Worm (Caenorhabditis elegans): ENCODE results near the gene glb-12.

glb-12 gene

DNA sequence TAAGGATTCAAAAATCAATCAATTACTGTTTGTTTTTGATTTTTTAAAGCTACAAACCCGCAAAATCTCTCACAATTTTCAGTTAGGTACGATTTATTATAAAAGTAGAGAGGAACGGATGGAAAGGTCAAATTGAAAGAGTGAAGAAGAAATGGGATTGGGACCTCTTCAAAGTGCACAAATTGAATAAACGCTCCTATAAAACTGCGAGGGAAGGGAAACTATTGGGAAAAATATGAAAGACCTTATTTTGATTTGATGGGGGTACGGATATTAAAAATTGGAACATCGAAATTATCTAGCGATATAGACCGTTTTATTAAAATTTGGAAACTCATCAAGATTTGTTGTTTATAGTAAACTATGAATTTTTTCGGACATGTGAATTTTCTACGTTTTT lies 35.3 kb upstream of the glb-12 start:
- TF ChIP-seq ceh-6 (GFP tag; optimal IDR thresholded peaks at IDR 0.05): no peak
- TF ChIP-seq unc-42 (tag; optimal IDR thresholded peaks at IDR 0.05): peak; percentile 55
- no peak for TF ChIP-seq elt-4 (tag; optimal IDR thresholded peaks at IDR 0.05)
- TF ChIP-seq gmeb-2 (tag; optimal IDR thresholded peaks at IDR 0.05): no peak
- no peak for TF ChIP-seq pax-1 (tag; optimal IDR thresholded peaks at IDR 0.05)

DNA sequence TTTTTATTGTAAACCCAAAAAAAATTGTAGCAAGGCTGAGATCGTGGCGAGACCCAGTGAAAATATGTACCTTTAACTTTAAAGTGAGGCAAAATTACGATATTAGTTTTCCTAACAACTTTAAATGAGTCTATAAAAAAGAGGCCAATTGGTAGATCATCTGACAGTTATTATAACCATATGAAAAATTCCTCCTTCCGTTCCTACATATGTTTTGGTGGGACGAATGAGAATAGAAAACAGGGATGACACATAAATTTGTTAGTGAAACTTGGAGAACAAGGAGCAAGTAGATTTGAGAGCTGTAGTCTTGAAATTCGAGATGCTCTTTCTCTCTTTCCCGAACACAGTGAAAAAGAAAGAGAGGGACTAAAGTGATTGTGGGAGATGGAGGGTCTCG lies 33.8 kb upstream of the glb-12 start:
- TF ChIP-seq ceh-34 (tag; optimal IDR thresholded peaks at IDR 0.05): peak; percentile 57
- no peak for TF ChIP-seq hlh-30 (tag; optimal IDR thresholded peaks at IDR 0.05; ENCODE audit: insufficient read depth)
- TF ChIP-seq dve-1 (tag; optimal IDR thresholded peaks at IDR 0.05): no peak

DNA sequence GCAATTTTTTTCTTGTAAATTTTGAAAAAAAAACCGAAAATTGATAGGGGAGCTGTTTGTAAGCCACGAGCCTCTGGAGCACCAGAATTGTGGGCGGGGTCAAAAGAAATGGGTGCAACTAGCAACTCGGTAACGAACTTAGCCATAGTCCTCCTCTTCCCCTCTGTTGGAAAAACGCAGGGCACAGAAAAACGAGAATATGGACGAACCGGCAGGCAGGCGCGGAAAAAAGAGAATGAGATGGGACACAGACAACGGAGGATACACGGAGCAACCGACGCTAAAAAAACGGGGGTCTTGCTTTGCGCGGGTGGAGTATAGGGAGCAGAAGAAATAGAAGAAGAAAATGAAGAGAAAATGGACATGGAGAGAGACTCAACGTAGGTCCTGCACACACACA lies 30.2 kb upstream of the glb-12 start:
- TF ChIP-seq ceh-31 (tag; optimal IDR thresholded peaks at IDR 0.05) (peak; percentile 9), madf-2 (tag; optimal IDR thresholded peaks at IDR 0.05) (no peak), ceh-34 (tag; optimal IDR thresholded peaks at IDR 0.05) (peak; percentile 19), fkh-6 (tag; optimal IDR thresholded peaks at IDR 0.05) (peak; percentile 6), tbx-2 (tag; optimal IDR thresholded peaks at IDR 0.05) (peak; percentile 3), ceh-22 (tag; optimal IDR thresholded peaks at IDR 0.05) (no peak), unc-42 (tag; optimal IDR thresholded peaks at IDR 0.05) (peak; percentile 82)

DNA sequence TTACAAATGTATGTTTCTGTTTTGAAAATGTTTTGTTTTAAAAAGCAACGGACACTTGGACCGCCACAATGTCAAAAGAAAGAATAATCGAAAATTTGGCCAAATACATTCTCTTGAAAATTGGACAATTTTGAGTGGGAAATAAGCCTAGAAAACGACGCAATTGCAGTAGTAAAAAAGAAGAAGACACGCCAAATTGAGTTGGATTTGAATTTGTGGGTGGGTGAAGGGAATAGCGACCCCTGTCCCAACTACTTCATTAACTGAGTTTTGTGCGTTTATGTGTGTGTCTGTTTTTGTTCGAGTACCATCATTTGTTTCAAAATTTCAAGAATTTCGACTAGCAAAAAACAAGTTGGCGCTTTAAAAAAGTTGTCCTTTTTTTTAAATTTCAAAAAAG lies 29.3 kb upstream of the glb-12 start:
- TF ChIP-seq npax-4 (tag; optimal IDR thresholded peaks at IDR 0.05) (no peak), unc-42 (tag; optimal IDR thresholded peaks at IDR 0.05) (peak; percentile 64)

DNA sequence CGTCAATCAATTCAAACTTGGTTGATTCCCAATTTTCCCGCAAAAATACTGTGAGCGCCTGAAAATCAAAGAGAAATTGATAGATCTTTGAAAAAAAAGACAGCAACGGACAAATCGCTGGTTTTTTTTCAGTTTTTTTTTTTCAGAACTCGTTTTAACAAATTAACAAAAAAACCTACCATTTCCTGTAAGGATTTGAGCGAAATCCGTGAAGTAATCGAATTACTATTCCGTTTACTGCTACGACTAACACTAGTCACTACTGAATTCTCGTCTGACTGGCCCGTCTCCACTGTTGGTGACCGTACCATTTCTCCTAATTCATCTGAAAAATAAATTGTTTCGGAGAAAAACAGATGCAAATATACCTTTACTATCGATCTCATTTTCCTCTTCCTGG lies 28.0 kb upstream of the glb-12 start:
- no peak for TF ChIP-seq K02D7.2 (tag; optimal IDR thresholded peaks at IDR 0.05)
- no peak for TF ChIP-seq fax-1 (tag; optimal IDR thresholded peaks at IDR 0.05)
- TF ChIP-seq syd-9 (tag; optimal IDR thresholded peaks at IDR 0.05): no peak
- TF ChIP-seq sdc-2 (tag; optimal IDR thresholded peaks at IDR 0.05): no peak
- no peak for TF ChIP-seq unc-42 (tag; optimal IDR thresholded peaks at IDR 0.05)
- no peak for TF ChIP-seq hlh-8 (tag; optimal IDR thresholded peaks at IDR 0.05)
- no peak for TF ChIP-seq sox-4 (tag; optimal IDR thresholded peaks at IDR 0.05)
- no peak for TF ChIP-seq elt-2 (tag; optimal IDR thresholded peaks at IDR 0.05)
- no peak for TF ChIP-seq ceh-19 (GFP tag; optimal IDR thresholded peaks at IDR 0.05)
- no peak for TF ChIP-seq eyg-1 (tag; optimal IDR thresholded peaks at IDR 0.05)
- TF ChIP-seq nhr-232 (tag; optimal IDR thresholded peaks at IDR 0.05): no peak
- TF ChIP-seq nfya-1 (tag; optimal IDR thresholded peaks at IDR 0.05): no peak
- no peak for TF ChIP-seq ceh-30 (tag; optimal IDR thresholded peaks at IDR 0.05)
- TF ChIP-seq K09A11.1 (tag; optimal IDR thresholded peaks at IDR 0.05; ENCODE audit: insufficient read depth): no peak
- no peak for TF ChIP-seq pag-3 (tag; optimal IDR thresholded peaks at IDR 0.05; ENCODE audit: borderline replicate concordance)
- TF ChIP-seq ceh-31 (tag; optimal IDR thresholded peaks at IDR 0.05): no peak
- no peak for TF ChIP-seq F13H6.1 (tag; optimal IDR thresholded peaks at IDR 0.05)
- TF ChIP-seq ama-1 (optimal IDR thresholded peaks at IDR 0.05): no peak

DNA sequence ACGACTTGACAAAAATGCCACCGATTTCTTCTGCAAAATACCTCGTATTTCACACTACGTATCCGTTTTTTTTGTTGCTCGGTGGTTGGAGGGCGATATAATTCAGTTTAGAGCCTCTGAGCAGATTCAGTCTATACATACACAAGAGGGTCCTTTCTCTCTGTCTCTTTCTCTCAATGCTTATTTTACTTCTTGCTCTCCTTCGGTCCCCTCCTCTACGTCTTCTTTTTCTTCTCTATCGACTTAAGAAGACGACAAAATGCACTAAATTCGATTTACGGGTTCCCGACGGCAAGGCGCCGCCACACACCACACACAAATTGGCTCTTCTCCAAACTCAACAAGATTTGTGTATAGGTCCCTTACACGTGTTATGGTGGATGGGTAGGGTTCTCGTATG lies 27.5 kb upstream of the glb-12 start:
- no peak for TF ChIP-seq zip-5 (tag; optimal IDR thresholded peaks at IDR 0.05)
- peak; percentile 99 for TF ChIP-seq unc-42 (tag; optimal IDR thresholded peaks at IDR 0.05)
- peak; percentile 25 for TF ChIP-seq ceh-31 (tag; optimal IDR thresholded peaks at IDR 0.05)

DNA sequence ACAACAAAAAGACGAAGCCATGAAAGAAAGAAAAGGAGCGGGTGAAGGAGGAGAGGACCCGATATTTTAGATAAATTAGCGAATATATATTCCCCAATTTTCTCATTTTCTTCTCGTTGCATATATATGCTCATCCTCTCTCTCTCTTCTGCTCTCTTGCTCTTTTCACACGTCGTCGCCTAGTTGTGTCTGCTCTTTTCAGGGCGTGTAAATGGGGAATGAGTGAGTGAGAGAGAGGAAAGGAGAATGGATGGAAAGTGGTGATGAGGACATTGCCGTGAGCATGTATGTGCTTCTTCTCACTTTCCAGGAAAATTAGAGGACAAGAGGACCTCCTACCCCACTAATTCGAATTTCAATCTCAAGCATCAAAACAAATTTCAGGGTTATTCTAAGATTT lies 24.0 kb upstream of the glb-12 start:
- TF ChIP-seq unc-42 (tag; optimal IDR thresholded peaks at IDR 0.05) (peak; percentile 40), pat-9 (tag; optimal IDR thresholded peaks at IDR 0.05) (no peak), ceh-48 (tag; optimal IDR thresholded peaks at IDR 0.05) (no peak), ceh-31 (tag; optimal IDR thresholded peaks at IDR 0.05) (peak; percentile 54), unc-55 (GFP tag; optimal IDR thresholded peaks at IDR 0.05) (no peak), pros-1 (tag; optimal IDR thresholded peaks at IDR 0.05) (no peak), nfya-1 (tag; optimal IDR thresholded peaks at IDR 0.05) (no peak), C08G9.2 (tag; optimal IDR thresholded peaks at IDR 0.05) (no peak), lim-6 (tag; optimal IDR thresholded peaks at IDR 0.05) (no peak), nhr-11 (tag; optimal IDR thresholded peaks at IDR 0.05) (no peak), C38D4.7 (GFP tag; optimal IDR thresholded peaks at IDR 0.05) (no peak), zip-5 (tag; optimal IDR thresholded peaks at IDR 0.05) (no peak), ceh-2 (tag; optimal IDR thresholded peaks at IDR 0.05) (no peak)
